Fruit fly (Drosophila melanogaster) whole organism: ENCODE results near the gene CG6295.

ENCODE experiments used
- CG8478 ChIP-seq: fragments of >200 bp; optimal IDR thresholded peaks from 2 replicates; lab custom pipeline; 2018; ENCODE audit warnings: inconsistent platforms
- EcR ChIP-seq, 2 experiments: fragments of >200 bp; optimal IDR thresholded peaks; 2 replicates each; lab custom pipeline; 2017; ENCODE audit warnings: missing biosample characterization in 2 of 2, missing genetic modification characterization in 2 of 2, missing genetic modification reagents in 2 of 2
- pan ChIP-seq: fragments of >200 bp; optimal IDR thresholded peaks from 2 replicates; lab custom pipeline; 2017

DNA sequence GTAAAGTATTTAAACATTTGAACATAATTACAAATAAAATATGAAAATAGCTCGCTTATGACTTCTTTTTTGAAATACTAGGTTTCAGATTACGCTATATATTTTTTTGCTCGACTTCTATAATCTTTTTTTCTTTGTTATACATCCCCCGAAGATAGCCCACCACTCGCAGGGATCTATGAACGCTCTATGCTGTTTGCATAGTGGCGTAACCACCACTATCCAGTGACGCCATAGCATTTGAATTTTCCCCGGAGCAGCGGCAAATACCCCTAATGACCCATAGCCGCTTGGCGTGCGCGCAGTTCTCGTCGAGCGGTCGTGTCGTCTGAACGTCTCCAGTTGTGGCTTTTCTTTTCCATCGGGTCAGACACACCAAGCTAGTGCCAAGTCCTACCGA, 28.6 kb downstream of the CG6295 start, which contains the start of the genes CG14253 and CG46313:
- no peak for TF ChIP-seq pan (lab: Kevin White, UChicago)
- TF ChIP-seq CG8478 (lab: Kevin White, UChicago) = no peak
- no peak for TF ChIP-seq EcR (GFP tag; optimal IDR thresholded peaks at IDR 0.05; lab: Kevin White, UChicago)
